Worm (Caenorhabditis elegans) whole organism, mixed stage, embryonic: ENCODE results near the gene arid-1.

ENCODE experiments used
- M03D4.4 ChIP-seq: sonication (generic microtip); optimal IDR thresholded peaks from 2 replicates; lab custom pipeline; 2017; ENCODE audit warnings: mild to moderate bottlenecking, missing genetic modification characterization, missing compliant biosample characterization
- bed-3 ChIP-seq: fragments of 200-800 bp; sonication (Bioruptor generic); optimal IDR thresholded peaks from 3 replicates; lab custom pipeline; 2018; ENCODE audit warnings: mild to moderate bottlenecking, missing genetic modification characterization, moderate library complexity, missing compliant biosample characterization
- blmp-1 ChIP-seq: fragments of 150-350 bp; optimal IDR thresholded peaks from 2 replicates; lab custom pipeline; 2014; ENCODE audit warnings: missing biosample characterization, missing genetic modification characterization
- ceh-39 ChIP-seq: fragments of 150-350 bp; optimal IDR thresholded peaks from 2 replicates; lab custom pipeline; 2014; ENCODE audit warnings: missing biosample characterization, missing genetic modification characterization
- ceh-83 ChIP-seq: fragments of 200-800 bp; sonication (Bioruptor generic); optimal IDR thresholded peaks from 2 replicates; lab custom pipeline; 2018; ENCODE audit warnings: mild to moderate bottlenecking, missing genetic modification characterization, missing compliant biosample characterization
- ces-1 ChIP-seq: fragments of 150-350 bp; optimal IDR thresholded peaks from 2 replicates; lab custom pipeline; 2014; ENCODE audit warnings: missing biosample characterization, missing genetic modification reagents, missing genetic modification characterization
- cnd-1 ChIP-seq: fragments of 200-800 bp; sonication (Bioruptor generic); optimal IDR thresholded peaks from 2 replicates; lab custom pipeline; 2018; ENCODE audit warnings: mild to moderate bottlenecking, missing genetic modification characterization, missing compliant biosample characterization
- drap-1 ChIP-seq: fragments of 200-800 bp; sonication (Bioruptor generic); optimal IDR thresholded peaks from 3 replicates; lab custom pipeline; 2018; ENCODE audit warnings: mild to moderate bottlenecking, missing genetic modification characterization, missing compliant biosample characterization
- elt-1 ChIP-seq: sonication (generic microtip); optimal IDR thresholded peaks from 2 replicates; lab custom pipeline; 2017; ENCODE audit warnings: missing genetic modification characterization, mild to moderate bottlenecking, missing compliant biosample characterization, antibody characterized with exemption, moderate library complexity, borderline replicate concordance; ENCODE audit not compliant: insufficient read depth
- elt-3 ChIP-seq: fragments of 150-350 bp; optimal IDR thresholded peaks from 2 replicates; lab custom pipeline; 2014; ENCODE audit warnings: missing biosample characterization, missing genetic modification characterization
- ham-2 ChIP-seq: fragments of 200-800 bp; sonication (Bioruptor generic); optimal IDR thresholded peaks from 2 replicates; lab custom pipeline; 2018; ENCODE audit warnings: mild to moderate bottlenecking, missing genetic modification characterization, missing compliant biosample characterization
- hlh-1 ChIP-seq: fragments of 150-350 bp; optimal IDR thresholded peaks from 2 replicates; lab custom pipeline; 2014; ENCODE audit warnings: missing biosample characterization, missing genetic modification reagents, missing genetic modification characterization
- lin-13 ChIP-seq: fragments of 150-350 bp; optimal IDR thresholded peaks from 2 replicates; lab custom pipeline; 2014; ENCODE audit warnings: missing biosample characterization, missing genetic modification characterization
- lin-32 ChIP-seq: fragments of 200-800 bp; sonication (Bioruptor generic); optimal IDR thresholded peaks from 2 replicates; lab custom pipeline; 2018; ENCODE audit warnings: mild to moderate bottlenecking, missing genetic modification characterization, missing compliant biosample characterization
- lsy-2 ChIP-seq: fragments of 150-350 bp; optimal IDR thresholded peaks from 2 replicates; lab custom pipeline; 2014; ENCODE audit warnings: missing biosample characterization, missing genetic modification characterization
- mab-5 ChIP-seq: fragments of 150-350 bp; optimal IDR thresholded peaks from 2 replicates; lab custom pipeline; 2014; ENCODE audit warnings: missing biosample characterization, missing genetic modification characterization
- mep-1 ChIP-seq: fragments of 150-350 bp; optimal IDR thresholded peaks from 2 replicates; lab custom pipeline; 2017; ENCODE audit warnings: missing biosample characterization, missing genetic modification reagents, missing genetic modification characterization, inconsistent platforms
- nhr-12 ChIP-seq: fragments of 150-350 bp; optimal IDR thresholded peaks from 2 replicates; lab custom pipeline; 2014; ENCODE audit warnings: missing biosample characterization, missing genetic modification characterization
- nhr-2 ChIP-seq: fragments of 150-350 bp; optimal IDR thresholded peaks from 2 replicates; lab custom pipeline; 2014; ENCODE audit warnings: missing biosample characterization, missing genetic modification characterization
- nhr-237 ChIP-seq: fragments of 150-350 bp; optimal IDR thresholded peaks from 2 replicates; lab custom pipeline; 2014; ENCODE audit warnings: missing biosample characterization, missing genetic modification characterization
- nhr-28 ChIP-seq: fragments of 150-350 bp; optimal IDR thresholded peaks from 2 replicates; lab custom pipeline; 2014; ENCODE audit warnings: missing biosample characterization, missing genetic modification characterization
- nhr-76 ChIP-seq: sonication (generic microtip); optimal IDR thresholded peaks from 2 replicates; lab custom pipeline; 2017; ENCODE audit warnings: missing biosample characterization, missing genetic modification characterization
- sem-2 ChIP-seq: fragments of 200-800 bp; sonication (Bioruptor generic); optimal IDR thresholded peaks from 2 replicates; lab custom pipeline; 2018; ENCODE audit warnings: mild to moderate bottlenecking, missing genetic modification characterization, missing compliant biosample characterization
- snpc-4 ChIP-seq: fragments of 150-350 bp; optimal IDR thresholded peaks from 2 replicates; lab custom pipeline; 2014; ENCODE audit warnings: missing biosample characterization, missing genetic modification characterization
- tbx-8 ChIP-seq: fragments of 200-800 bp; sonication (Bioruptor generic); optimal IDR thresholded peaks from 2 replicates; lab custom pipeline; 2018; ENCODE audit warnings: mild to moderate bottlenecking, missing genetic modification characterization, moderate library complexity, missing compliant biosample characterization
- unc-120 ChIP-seq: sonication (generic microtip); optimal IDR thresholded peaks from 2 replicates; lab custom pipeline; 2017; ENCODE audit warnings: missing genetic modification characterization, missing compliant biosample characterization; ENCODE audit not compliant: poor library complexity, severe bottlenecking
- unc-39 ChIP-seq: fragments of 150-350 bp; optimal IDR thresholded peaks from 2 replicates; lab custom pipeline; 2014; ENCODE audit warnings: missing biosample characterization, missing genetic modification characterization
- unc-62 ChIP-seq: fragments of 150-350 bp; optimal IDR thresholded peaks from 2 replicates; lab custom pipeline; 2014; ENCODE audit warnings: missing biosample characterization, missing genetic modification reagents, missing genetic modification characterization
- zip-8 ChIP-seq: fragments of 150-350 bp; optimal IDR thresholded peaks from 2 replicates; lab custom pipeline; 2014; ENCODE audit warnings: missing biosample characterization, missing genetic modification characterization
- ztf-11 ChIP-seq: fragments of 150-350 bp; optimal IDR thresholded peaks from 2 replicates; lab custom pipeline; 2014; ENCODE audit warnings: missing biosample characterization, missing genetic modification characterization

arid-1 gene

ce11 chrV:219632-220031 is 33.7 kb downstream of the arid-1 start, which contains the start of gene srh-80:
TSS of gene srh-80 (plus strand) at chrV:219932.
- TF ChIP-seq ces-1 (GFP tag; lab: Kevin White, UChicago) (no peak), mep-1 (no peak), bed-3 (GFP tag; lab: Kevin White, UChicago) (no peak), snpc-4 (no peak), nhr-2 (no peak), elt-3 (tag; lab: Kevin White, UChicago) (no peak), ham-2 (GFP tag; lab: Kevin White, UChicago) (no peak), unc-62 (no peak), sem-2 (GFP tag; lab: Kevin White, UChicago) (no peak), nhr-237 (tag; lab: Kevin White, UChicago) (no peak), nhr-76 (tag; lab: Kevin White, UChicago) (no peak), elt-1 (tag; lab: Kevin White, UChicago) (no peak), drap-1 (GFP tag; lab: Kevin White, UChicago) (no peak), nhr-12 (tag; lab: Kevin White, UChicago) (no peak), nhr-28 (tag; lab: Kevin White, UChicago) (no peak), tbx-8 (no peak), ztf-11 (tag; lab: Kevin White, UChicago) (no peak), lsy-2 (tag; lab: Kevin White, UChicago) (no peak), lin-13 (tag; lab: Kevin White, UChicago) (no peak)

ce11 chrV:222008-222407 is 36.0 kb downstream of the arid-1 start:
- TF ChIP-seq zip-8 (tag; lab: Kevin White, UChicago): peak; percentile 91

- TF ChIP-seq nhr-12 (tag; lab: Kevin White, UChicago): no peak
- TF ChIP-seq blmp-1 (tag; lab: Kevin White, UChicago): no peak
- no peak for TF ChIP-seq ztf-11 (tag; lab: Kevin White, UChicago)
- TF ChIP-seq ham-2 (GFP tag; lab: Kevin White, UChicago): no peak
- no peak for TF ChIP-seq elt-3 (tag; lab: Kevin White, UChicago)
- TF ChIP-seq nhr-28 (tag; lab: Kevin White, UChicago): no peak
- no peak for TF ChIP-seq bed-3 (GFP tag; lab: Kevin White, UChicago)
- TF ChIP-seq cnd-1 (tag; lab: Kevin White, UChicago): no peak
- TF ChIP-seq ceh-39 (tag; lab: Kevin White, UChicago): no peak
- no peak for TF ChIP-seq hlh-1 (tag; lab: Kevin White, UChicago)
- TF ChIP-seq mab-5 (tag; lab: Kevin White, UChicago): no peak
- TF ChIP-seq lin-13 (tag; lab: Kevin White, UChicago): no peak
- TF ChIP-seq unc-120 (tag; lab: Kevin White, UChicago): no peak
- no peak for TF ChIP-seq zip-8 (tag; lab: Kevin White, UChicago)
- no peak for TF ChIP-seq lin-32 (GFP tag; lab: Kevin White, UChicago)
- no peak for TF ChIP-seq mep-1
- no peak for TF ChIP-seq lsy-2 (tag; lab: Kevin White, UChicago)
- no peak for TF ChIP-seq ces-1 (GFP tag; lab: Kevin White, UChicago)
- TF ChIP-seq nhr-76 (tag; lab: Kevin White, UChicago): no peak
- TF ChIP-seq unc-62: no peak
Measured at ce11 chrV:234572-234971, 48.6 kb downstream of the arid-1 start, which contains the start of gene kin-33. TSS of gene kin-33 (minus strand) at chrV:234672.

- no peak for TF ChIP-seq unc-120 (tag; lab: Kevin White, UChicago)
- no peak for TF ChIP-seq lin-32 (GFP tag; lab: Kevin White, UChicago)
- no peak for TF ChIP-seq nhr-28 (tag; lab: Kevin White, UChicago)
- no peak for TF ChIP-seq ham-2 (GFP tag; lab: Kevin White, UChicago)
- TF ChIP-seq nhr-76 (tag; lab: Kevin White, UChicago): no peak
- TF ChIP-seq unc-39: no peak
- no peak for TF ChIP-seq lsy-2 (tag; lab: Kevin White, UChicago)
- TF ChIP-seq cnd-1 (tag; lab: Kevin White, UChicago): no peak
- no peak for TF ChIP-seq snpc-4
- TF ChIP-seq M03D4.4 (tag; lab: Kevin White, UChicago): no peak
- no peak for TF ChIP-seq elt-1 (tag; lab: Kevin White, UChicago)
- TF ChIP-seq blmp-1 (tag; lab: Kevin White, UChicago): no peak
- TF ChIP-seq sem-2 (GFP tag; lab: Kevin White, UChicago): no peak
- no peak for TF ChIP-seq lin-13 (tag; lab: Kevin White, UChicago)
- no peak for TF ChIP-seq ceh-83 (GFP tag; lab: Kevin White, UChicago)
- no peak for TF ChIP-seq bed-3 (GFP tag; lab: Kevin White, UChicago)
Measured at ce11 chrV:237012-237411, 51.0 kb downstream of the arid-1 start.
